Fruit fly (Drosophila melanogaster): ENCODE data around the gene CG43739.

The CG43739 gene

DNA sequence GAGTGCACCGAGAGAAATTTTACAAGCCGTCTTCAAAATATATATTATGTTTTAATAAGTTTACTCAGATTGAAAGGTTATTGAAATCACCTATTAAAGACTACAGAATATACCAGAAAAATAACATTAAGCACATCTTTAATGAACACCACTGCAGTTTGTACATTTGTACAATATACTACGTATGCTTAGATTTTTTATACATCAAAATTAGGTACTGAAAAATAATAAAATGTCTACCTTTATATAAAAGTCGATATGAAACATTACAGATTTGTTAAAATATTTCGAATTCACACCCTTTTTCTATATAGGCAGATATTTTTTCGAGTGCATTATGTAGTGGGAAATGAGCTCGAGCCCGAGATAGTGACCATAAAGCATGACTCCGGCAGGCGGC is 38.1 kb upstream of the CG43739 start (continued):
- peak; percentile 77 for TF ChIP-seq svp (GFP tag)
- TF ChIP-seq CG11294 (GFP tag; IDR thresholded peaks at IDR 0.05) = no peak
- TF ChIP-seq CG10631 (GFP tag; optimal IDR thresholded peaks at IDR 0.05) = peak; percentile 49
- TF ChIP-seq Lpt (GFP tag; optimal IDR thresholded peaks at IDR 0.05) = no peak
- TF ChIP-seq CG15336 (GFP tag; IDR thresholded peaks at IDR 0.05) = 0 out of 2 replicates have a peak, but pooled peaks have one; percentile 20
- peak; percentile 19 for TF ChIP-seq CG8319 (GFP tag; optimal IDR thresholded peaks at IDR 0.05)
- peak; percentile 47 for TF ChIP-seq lz (GFP tag; optimal IDR thresholded peaks at IDR 0.05)
- TF ChIP-seq fd85E (GFP tag; optimal IDR thresholded peaks at IDR 0.05) = no peak
- TF ChIP-seq Hr38 (GFP tag; optimal IDR thresholded peaks at IDR 0.05) = no peak
- TF ChIP-seq CG31627 (GFP tag; optimal IDR thresholded peaks at IDR 0.05) = peak; percentile 22
- TF ChIP-seq vri (GFP tag; optimal IDR thresholded peaks at IDR 0.05) = no peak
- TF ChIP-seq CG1621 (tag; optimal IDR thresholded peaks at IDR 0.05) = peak; percentile 2
- TF ChIP-seq net (GFP tag; optimal IDR thresholded peaks at IDR 0.05) = peak; percentile 4
- peak; percentile 79 for TF ChIP-seq CG3032 (tag; optimal IDR thresholded peaks at IDR 0.05)
- TF ChIP-seq Hr4 (GFP tag; optimal IDR thresholded peaks at IDR 0.05) = peak; percentile 28
- TF ChIP-seq fd59A (GFP tag; optimal IDR thresholded peaks at IDR 0.05) = peak; percentile 70
- TF ChIP-seq Eip75B (GFP tag; optimal IDR thresholded peaks at IDR 0.05) = peak; percentile 45
- no peak for TF ChIP-seq CG6276 (GFP tag; optimal IDR thresholded peaks at IDR 0.05)
- peak; percentile 67 for TF ChIP-seq dsx (GFP tag; optimal IDR thresholded peaks at IDR 0.05; ENCODE audit: poor library complexity, severe bottlenecking)
- peak; percentile 46 for TF ChIP-seq CG9139 (GFP tag; optimal IDR thresholded peaks at IDR 0.05)
- peak; percentile 46 for TF ChIP-seq CG32006 (GFP tag; optimal IDR thresholded peaks at IDR 0.05)

DNA sequence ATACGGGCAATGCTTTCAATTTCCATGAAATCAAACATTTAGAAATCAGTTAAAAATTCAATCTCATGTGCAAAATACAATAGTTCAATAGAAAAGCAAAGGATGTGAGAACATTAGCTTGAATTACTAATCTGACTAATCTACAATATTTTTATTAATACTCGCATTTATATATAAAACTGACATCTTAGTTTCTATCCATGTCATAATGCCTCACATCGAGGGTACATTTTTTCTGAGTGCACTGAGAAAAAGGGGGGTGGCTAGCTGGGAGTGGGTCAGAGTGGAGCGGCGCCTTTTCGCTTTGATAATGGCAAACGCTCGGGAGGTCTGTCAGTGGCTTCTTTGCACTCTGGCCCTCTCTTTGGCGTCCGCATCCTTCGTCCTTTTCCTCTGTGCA is 32.6 kb upstream of the CG43739 start:
- no peak for TF ChIP-seq vri (GFP tag; optimal IDR thresholded peaks at IDR 0.05)
- no peak for TF ChIP-seq dac (GFP tag; optimal IDR thresholded peaks at IDR 0.05)
- TF ChIP-seq CG6792 (GFP tag; optimal IDR thresholded peaks at IDR 0.05) = no peak
- TF ChIP-seq CG15336 (GFP tag; IDR thresholded peaks at IDR 0.05) = no peak
- TF ChIP-seq CG8632 (GFP tag; optimal IDR thresholded peaks at IDR 0.05) = no peak
- TF ChIP-seq CG4318 (GFP tag; optimal IDR thresholded peaks at IDR 0.05) = no peak
- no peak for TF ChIP-seq Eip78C (GFP tag)
- no peak for TF ChIP-seq CG6276 (GFP tag; optimal IDR thresholded peaks at IDR 0.05)
- TF ChIP-seq fd59A (GFP tag; optimal IDR thresholded peaks at IDR 0.05) = no peak
- no peak for TF ChIP-seq fd85E (GFP tag; optimal IDR thresholded peaks at IDR 0.05)
- TF ChIP-seq CG31627 (GFP tag; optimal IDR thresholded peaks at IDR 0.05) = no peak
- TF ChIP-seq CG8119 (GFP tag; IDR thresholded peaks at IDR 0.05) = no peak
- TF ChIP-seq salr (GFP tag; optimal IDR thresholded peaks at IDR 0.05) = no peak
- no peak for TF ChIP-seq CG6854 (GFP tag; optimal IDR thresholded peaks at IDR 0.05)
- TF ChIP-seq CG10669 (GFP tag; optimal IDR thresholded peaks at IDR 0.05) = no peak

DNA sequence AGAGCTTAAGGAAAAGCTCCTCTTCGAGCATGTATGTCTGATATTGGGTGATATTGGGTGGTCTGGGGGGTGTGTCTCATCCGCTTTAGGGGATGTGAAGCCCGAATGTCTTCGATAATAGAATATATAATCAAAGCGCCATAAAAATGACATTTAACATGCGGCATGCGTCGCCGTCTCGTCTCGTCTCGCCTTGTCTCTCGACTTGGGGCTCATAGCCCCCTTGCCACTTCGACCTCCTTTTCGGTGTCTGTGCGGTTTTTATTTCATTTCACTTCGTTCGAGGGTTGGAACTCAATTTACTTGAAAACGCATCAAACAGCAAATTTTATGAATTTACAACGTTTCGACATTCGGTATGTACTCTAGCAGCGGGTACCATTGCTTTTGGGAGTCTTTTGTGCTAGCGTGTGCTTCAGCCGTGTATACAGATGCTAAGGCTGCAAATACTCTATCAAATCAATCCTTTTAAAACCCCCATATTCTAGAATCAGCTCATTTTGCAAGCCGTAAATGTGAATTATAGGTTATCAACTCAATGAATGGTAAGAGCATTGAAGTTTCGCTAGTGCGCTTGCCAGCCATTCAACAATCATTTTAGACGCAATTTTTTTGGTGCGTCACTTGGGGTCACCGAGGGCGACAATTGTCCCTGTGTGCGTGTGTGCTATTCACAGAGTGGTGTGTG is 31.8 kb upstream of the CG43739 start:
- no peak for TF ChIP-seq CG1621 (tag; optimal IDR thresholded peaks at IDR 0.05)
- no peak for TF ChIP-seq Eip78C (GFP tag)
- TF ChIP-seq esn (GFP tag; optimal IDR thresholded peaks at IDR 0.05) = no peak
- TF ChIP-seq Eip75B (GFP tag; optimal IDR thresholded peaks at IDR 0.05) = no peak
- TF ChIP-seq Hr38 (GFP tag; optimal IDR thresholded peaks at IDR 0.05) = no peak
- TF ChIP-seq Met (GFP tag; optimal IDR thresholded peaks at IDR 0.05) = peak; percentile 1
- TF ChIP-seq CG10669 (GFP tag; optimal IDR thresholded peaks at IDR 0.05) = no peak
- peak; percentile 45 for TF ChIP-seq svp (GFP tag)

DNA sequence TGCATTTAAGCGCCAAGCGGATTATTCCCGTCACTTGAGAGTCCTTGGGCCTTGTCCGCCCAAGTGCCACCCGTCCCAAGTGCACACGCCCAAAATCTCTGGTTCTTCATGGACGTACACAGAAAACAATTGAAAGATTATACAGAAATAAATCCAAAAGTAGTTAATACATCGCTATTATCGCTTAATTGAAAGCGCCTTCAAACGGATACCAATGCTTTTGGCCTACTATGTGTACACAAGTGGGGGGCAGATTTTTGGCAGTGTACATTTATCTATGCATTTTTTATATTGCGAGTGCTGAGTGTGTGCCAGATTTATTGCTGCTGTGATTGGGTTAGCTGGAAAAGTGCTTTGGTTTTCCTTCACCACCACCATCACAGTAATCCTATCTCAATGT is 29.9 kb upstream of the CG43739 start:
- peak; percentile 15 for TF ChIP-seq CG10631 (GFP tag; optimal IDR thresholded peaks at IDR 0.05)
- TF ChIP-seq CG6276 (GFP tag; optimal IDR thresholded peaks at IDR 0.05) = no peak
- peak; percentile 16 for TF ChIP-seq svp (GFP tag)

All from whole organism, prepupa.